Fruit fly (Drosophila melanogaster) whole organism, larva: Measurements from ENCODE around the gene shf.

Experiments
- noc ChIP-seq: fragments of 200-800 bp; sonication (Bioruptor generic); optimal IDR thresholded peaks from 3 replicates; lab custom pipeline; 2019; ENCODE audit warnings: missing biosample characterization, mild to moderate bottlenecking, missing genetic modification characterization, moderate library complexity

The shf gene

dm6 chrX:6746221-6746620 is 33.2 kb downstream of the shf start:
- no peak for TF ChIP-seq noc (tag; lab: Kevin White, UChicago)

- TF ChIP-seq noc (tag; lab: Kevin White, UChicago): no peak
Measured at dm6 chrX:6745547-6745946, 33.9 kb downstream of the shf start.

DNA sequence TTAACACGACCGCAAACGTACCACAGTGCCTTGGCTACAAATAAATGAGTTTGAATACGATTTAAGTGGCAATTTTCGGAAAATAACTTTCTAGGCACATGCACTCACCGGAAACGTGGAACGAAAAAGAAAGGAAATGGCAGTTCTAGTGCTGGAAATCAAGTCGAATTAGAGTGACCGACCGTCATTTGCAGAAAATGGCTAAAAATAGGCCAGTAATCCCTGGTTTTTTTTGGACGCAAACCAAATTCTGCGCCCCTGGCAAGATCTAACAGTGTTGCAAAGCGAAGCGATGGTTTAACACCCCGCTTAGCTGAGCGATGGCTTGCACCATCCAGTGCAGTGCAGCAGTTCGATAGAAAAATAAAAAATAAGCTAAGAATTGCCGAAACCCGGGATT is 35.4 kb downstream of the shf start, which contains the start of gene RpL17:
Gene RpL17 (minus strand): TSS at position 151 of the 400 bp plus-strand sequence.
- peak; percentile 64 for TF ChIP-seq noc (tag; lab: Kevin White, UChicago)

- no peak for TF ChIP-seq noc (tag; lab: Kevin White, UChicago)
Measured at dm6 chrX:6743192-6743591, 36.3 kb downstream of the shf start.

dm6 chrX:6741184-6741586 is 38.3 kb downstream of the shf start:
- no peak for TF ChIP-seq noc (tag; lab: Kevin White, UChicago)

- TF ChIP-seq noc (tag; lab: Kevin White, UChicago): no peak
Measured at dm6 chrX:6739936-6740668, 39.4 kb downstream of the shf start, which contains the start of gene CG3168. TSS of gene CG3168 (minus strand) at chrX:6739986.

DNA sequence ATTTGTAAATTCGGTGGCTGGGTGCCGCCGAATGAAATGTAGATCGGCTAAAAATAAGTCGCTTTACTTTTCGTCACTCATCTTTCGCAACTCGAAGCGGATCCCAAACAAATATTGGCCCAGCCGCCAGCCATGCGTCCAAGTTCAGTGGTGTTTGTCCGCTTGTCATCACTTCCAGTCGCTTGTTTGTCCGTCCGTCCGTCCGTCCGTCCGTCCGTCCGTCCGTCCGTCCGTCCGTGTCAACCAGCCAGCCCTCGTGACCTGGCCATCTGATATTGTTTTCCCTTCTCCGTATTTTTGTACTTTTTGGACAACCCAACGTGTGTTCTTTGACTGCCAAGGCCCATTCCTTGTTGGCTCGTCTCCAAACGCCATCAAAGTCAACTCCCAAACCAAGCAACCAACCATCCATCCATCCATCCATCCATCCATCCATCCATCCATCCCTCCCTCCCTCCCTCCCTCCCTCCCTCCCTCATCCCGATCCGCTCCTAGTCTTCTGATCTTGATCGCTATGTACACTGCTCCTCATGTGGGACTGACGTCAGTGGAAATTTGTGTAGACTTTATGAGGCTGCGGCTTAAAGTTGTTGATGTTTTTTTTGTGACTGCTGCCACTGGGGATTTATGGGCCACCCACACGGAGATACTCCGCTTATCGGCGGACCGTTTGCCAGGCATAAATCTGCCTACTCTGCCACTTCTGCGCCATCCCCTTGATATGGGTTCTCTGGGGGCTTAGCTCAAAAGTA is 46.0 kb downstream of the shf start:
- TF ChIP-seq noc (tag; lab: Kevin White, UChicago): peak; percentile 86

DNA sequence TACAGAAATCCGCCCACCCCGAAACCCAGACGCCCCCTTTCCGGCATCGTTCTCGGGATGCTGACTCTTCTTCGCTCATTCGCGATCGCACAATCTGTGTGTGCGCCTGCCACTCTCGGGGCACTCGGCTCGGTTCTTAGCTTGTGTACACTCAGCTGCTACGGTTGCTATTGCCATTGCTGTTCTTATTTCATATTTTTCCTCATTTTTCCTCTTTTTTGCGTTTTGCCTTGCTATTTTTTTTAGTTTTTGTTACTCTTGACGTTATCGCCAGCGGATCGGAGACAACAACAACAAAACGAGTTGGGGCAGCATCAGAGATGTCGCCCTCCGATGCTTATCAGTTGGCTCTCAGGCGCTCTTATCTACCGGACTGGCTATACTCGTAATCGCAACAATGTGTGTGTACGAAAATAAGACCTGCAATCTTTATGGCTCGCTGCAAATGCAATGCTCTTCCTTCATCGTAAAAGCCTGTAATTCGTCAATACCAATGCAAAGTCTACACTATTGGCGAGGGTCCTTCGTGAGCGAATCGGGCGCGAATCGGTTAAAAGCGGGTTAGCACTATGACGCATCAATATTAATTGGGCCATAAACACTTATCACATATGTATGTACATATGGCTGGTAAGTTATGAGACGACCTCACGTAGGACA is 48.7 kb downstream of the shf start:
- peak; percentile 8 for TF ChIP-seq noc (tag; lab: Kevin White, UChicago)

DNA sequence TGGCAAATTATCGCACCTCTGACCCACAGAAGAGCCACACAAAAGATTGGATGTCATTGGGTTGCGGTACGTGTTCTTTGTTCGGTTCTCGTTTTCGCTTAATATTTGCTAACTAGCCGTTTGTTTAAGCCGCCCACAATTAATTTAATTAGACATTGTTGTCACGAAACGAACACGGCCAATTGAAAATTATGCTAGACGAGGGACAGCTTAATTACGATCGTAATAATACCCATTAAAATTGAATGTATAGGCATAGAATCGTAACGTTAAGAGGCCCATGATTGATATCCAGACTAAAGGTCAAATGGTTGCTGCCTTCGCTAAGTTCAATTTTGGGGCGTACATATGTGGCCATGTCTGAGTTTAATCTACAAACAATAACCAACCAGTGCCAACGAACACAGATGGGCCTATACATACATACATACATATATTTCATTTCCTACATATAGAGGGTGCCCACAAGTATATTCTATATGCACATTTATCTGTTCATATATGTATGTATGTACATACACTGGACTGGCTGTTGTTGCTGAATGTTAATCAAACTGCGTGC is 50.8 kb downstream of the shf start:
- TF ChIP-seq noc (tag; lab: Kevin White, UChicago): no peak

DNA sequence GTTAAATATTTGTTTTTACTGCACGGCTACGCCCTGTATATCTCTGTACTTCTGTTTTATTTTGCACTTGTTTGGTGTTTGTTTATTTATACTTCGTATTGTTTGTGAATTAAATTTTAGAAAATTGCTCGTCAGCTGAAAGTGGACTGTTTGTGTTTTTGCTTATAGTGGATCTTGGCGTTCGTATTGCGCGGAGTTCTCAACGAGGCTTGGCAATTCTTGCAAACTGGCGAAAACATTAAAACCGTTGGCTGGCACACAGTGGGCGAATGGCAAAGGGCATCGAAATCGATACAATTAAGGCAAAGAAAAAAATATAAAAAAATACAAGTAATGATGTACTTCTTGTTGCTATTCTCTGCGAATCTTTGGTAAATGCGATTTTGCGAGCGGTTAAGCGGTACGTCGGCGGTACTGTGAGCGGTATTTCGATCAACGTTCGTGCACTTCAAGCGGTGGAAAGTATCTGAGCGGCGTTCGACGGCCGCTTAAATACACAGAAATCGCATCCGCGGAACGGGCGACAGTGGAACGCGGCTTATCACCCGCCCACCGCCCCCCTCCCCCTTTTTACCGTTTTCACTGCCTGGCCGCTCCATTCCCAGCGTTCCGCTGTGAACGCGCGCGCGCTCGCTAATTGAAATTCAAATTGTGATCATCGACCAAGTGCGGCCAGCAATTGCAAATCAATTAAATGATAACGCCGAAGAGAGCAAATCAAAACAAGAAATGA is 52.5 kb downstream of the shf start:
- TF ChIP-seq noc (tag; lab: Kevin White, UChicago): no peak

DNA sequence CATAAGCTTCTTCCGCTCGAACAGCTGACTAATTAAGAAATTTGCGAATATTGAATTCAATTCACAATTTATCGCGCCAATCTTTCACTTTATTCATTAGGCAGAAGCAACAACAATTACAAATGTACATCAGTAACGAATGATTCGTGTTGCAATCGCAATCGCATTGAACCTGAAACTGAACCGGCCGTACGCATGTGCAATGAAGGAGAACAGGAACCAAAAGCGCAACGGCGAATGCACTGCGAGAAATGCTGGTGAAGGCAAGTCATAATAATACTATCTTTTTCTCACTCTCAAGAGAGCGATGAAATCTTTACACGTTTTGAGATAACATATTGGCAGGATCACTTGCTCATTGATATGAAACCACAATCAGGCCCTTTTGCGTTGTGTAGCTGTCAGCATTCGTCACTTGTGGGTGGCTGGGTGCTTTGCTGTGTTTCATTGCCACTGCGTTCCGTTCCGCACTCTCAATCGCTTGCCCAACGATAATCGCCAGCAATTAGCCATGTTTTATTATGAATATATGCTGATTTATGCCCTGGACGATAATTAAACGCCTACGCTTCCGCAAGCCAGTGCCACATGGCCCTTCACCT is 54.5 kb downstream of the shf start:
- no peak for TF ChIP-seq noc (tag; lab: Kevin White, UChicago)

- no peak for TF ChIP-seq noc (tag; lab: Kevin White, UChicago)
Measured at dm6 chrX:6723622-6724021, 55.8 kb downstream of the shf start.
